Fruit fly (Drosophila melanogaster): Measurements from ENCODE around the gene RpS5a.

Gene RpS5a

DNA sequence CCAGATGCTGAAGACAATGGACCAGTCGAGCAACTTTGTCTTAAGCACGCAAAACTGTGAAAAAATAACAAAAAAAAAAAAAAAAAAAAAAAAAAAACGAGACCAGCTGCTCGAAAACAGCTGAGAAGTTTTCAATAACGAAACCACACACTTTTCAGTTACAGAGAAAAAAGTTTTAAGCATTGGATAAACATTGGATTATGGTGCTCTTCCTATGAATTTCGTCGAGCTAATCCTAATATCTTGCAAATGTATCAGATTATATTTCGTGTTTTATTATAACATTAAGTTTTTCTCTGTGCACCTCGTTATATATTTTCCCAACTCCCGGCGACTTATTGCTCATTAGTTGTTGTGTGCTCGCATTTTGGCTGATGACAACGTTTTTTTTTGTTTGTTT lies 28.5 kb upstream of the RpS5a start (continued):
- TF ChIP-seq nau (GFP tag; optimal IDR thresholded peaks at IDR 0.05) (no peak), CG10543 (GFP tag; optimal IDR thresholded peaks at IDR 0.05) (peak; percentile 27), CG9932 (GFP tag; IDR thresholded peaks at IDR 0.05) (peak; percentile 62), tgo (GFP tag; IDR thresholded peaks at IDR 0.05) (peak; percentile 68; the same call in 2 of the 3 replicates), CG12219 (GFP tag; optimal IDR thresholded peaks at IDR 0.05) (peak; percentile 24), zfh2 (GFP tag; optimal IDR thresholded peaks at IDR 0.05) (no peak), CG1529 (GFP tag; optimal IDR thresholded peaks at IDR 0.05) (no peak), Hr3 (GFP tag; optimal IDR thresholded peaks at IDR 0.05) (peak; percentile 23), sim (GFP tag; IDR thresholded peaks at IDR 0.05) (no peak), CG8281 (tag; optimal IDR thresholded peaks at IDR 0.05) (no peak), CG4707 (GFP tag; optimal IDR thresholded peaks at IDR 0.05) (no peak), NFAT (GFP tag; IDR thresholded peaks at IDR 0.05) (peak; percentile 51; the same call in 1 of the 2 replicates), az2 (GFP tag; optimal IDR thresholded peaks at IDR 0.05) (peak; percentile 11), unc-4 (GFP tag; IDR thresholded peaks at IDR 0.05; ENCODE audit: partially characterized antibody) (no peak), cas (GFP tag; IDR thresholded peaks at IDR 0.05) (peak; percentile 39; the same call in 1 of the 2 replicates), Xbp1 (GFP tag; optimal IDR thresholded peaks at IDR 0.05) (peak; percentile 54), Blimp-1 (GFP tag; optimal IDR thresholded peaks at IDR 0.05) (peak; percentile 53), CG14965 (GFP tag; optimal IDR thresholded peaks at IDR 0.05; ENCODE audit: borderline replicate concordance) (no peak), Mes4 (GFP tag; optimal IDR thresholded peaks at IDR 0.05) (peak; percentile 44), stwl (tag; optimal IDR thresholded peaks at IDR 0.05) (no peak), pb (GFP tag; optimal IDR thresholded peaks at IDR 0.05) (peak; percentile 67), CG18619 (GFP tag; optimal IDR thresholded peaks at IDR 0.05) (no peak), CG1603 (tag; optimal IDR thresholded peaks at IDR 0.05) (peak; percentile 30), Hr51 (GFP tag; optimal IDR thresholded peaks at IDR 0.05) (peak; percentile 36 to 67), CG12104 (GFP tag; optimal IDR thresholded peaks at IDR 0.05) (no peak), Antp (GFP tag; optimal IDR thresholded peaks at IDR 0.05) (peak; percentile 46), CG12155 (GFP tag; optimal IDR thresholded peaks at IDR 0.05) (no peak), CG8944 (GFP tag; optimal IDR thresholded peaks at IDR 0.05) (peak; percentile 2), vfl (GFP tag; optimal IDR thresholded peaks at IDR 0.05) (no peak), HLHmδ (GFP tag; optimal IDR thresholded peaks at IDR 0.05) (no peak), kah (GFP tag; optimal IDR thresholded peaks at IDR 0.05) (no peak), CG34224 (GFP tag; IDR thresholded peaks at IDR 0.05; ENCODE audit: partially characterized antibody) (no peak; the same call in 2 of the 3 replicates), fd3F (GFP tag; optimal IDR thresholded peaks at IDR 0.05) (peak; percentile 10), Abd-B (GFP tag; optimal IDR thresholded peaks at IDR 0.05) (peak; percentile 25), sob (GFP tag; IDR thresholded peaks at IDR 0.05) (0 out of 2 replicates have a peak, but pooled peaks have one; percentile 56), Dfd (GFP tag; optimal IDR thresholded peaks at IDR 0.05) (no peak), CG17186 (GFP tag; optimal IDR thresholded peaks at IDR 0.05) (no peak), trem (tag; optimal IDR thresholded peaks at IDR 0.05) (no peak), Pdp1 (GFP tag; optimal IDR thresholded peaks at IDR 0.05) (peak; percentile 27 to 47), Trl (optimal IDR thresholded peaks at IDR 0.05) (no peak), Trl (GFP tag; optimal IDR thresholded peaks at IDR 0.05) (peak; percentile 59), CG16815 (GFP tag; optimal IDR thresholded peaks at IDR 0.05) (no peak), CG14050 (GFP tag; IDR thresholded peaks at IDR 0.05) (peak; percentile 69), CG17829 (tag; optimal IDR thresholded peaks at IDR 0.05) (peak; percentile 17), schlank (tag; optimal IDR thresholded peaks at IDR 0.05) (no peak), oc (tag; optimal IDR thresholded peaks at IDR 0.05) (peak; percentile 66), tin (GFP tag; optimal IDR thresholded peaks at IDR 0.05) (peak; percentile 32), CG6813 (GFP tag; optimal IDR thresholded peaks at IDR 0.05) (peak; percentile 32), CG6254 (GFP tag; optimal IDR thresholded peaks at IDR 0.05) (peak; percentile 16), Myb (GFP tag; optimal IDR thresholded peaks at IDR 0.05) (peak; percentile 40)

Measured in whole organism, embryonic.